Worm (Caenorhabditis elegans) whole organism, L3 larva: ENCODE results near the gene R13H7.2.
"Not testable (repeated sequence)": the region's sequence is repeated elsewhere in the genome, so short reads cannot be mapped to it uniquely, and the experiment has no call there.

Experiments used
- ZK546.5 ChIP-seq: sonication (generic microtip); optimal IDR thresholded peaks from 2 replicates; lab custom pipeline; 2017; ENCODE audit warnings: missing biosample characterization, missing genetic modification characterization
- ama-1 ChIP-seq: fragments of 150-350 bp; optimal IDR thresholded peaks from 2 replicates; lab custom pipeline; 2018
- ceh-16 ChIP-seq: sonication (generic microtip); optimal IDR thresholded peaks from 2 replicates; lab custom pipeline; 2017; ENCODE audit warnings: missing biosample characterization, missing genetic modification characterization
- ceh-82 ChIP-seq: fragments of 150-350 bp; optimal IDR thresholded peaks from 2 replicates; lab custom pipeline; 2014; ENCODE audit warnings: missing biosample characterization, missing genetic modification characterization
- egl-5 ChIP-seq: fragments of 150-350 bp; optimal IDR thresholded peaks from 2 replicates; lab custom pipeline; 2017; ENCODE audit warnings: missing biosample characterization, missing genetic modification reagents, missing genetic modification characterization, inconsistent platforms
- elt-1 ChIP-seq: fragments of 150-350 bp; optimal IDR thresholded peaks from 2 replicates; lab custom pipeline; 2014; ENCODE audit warnings: missing biosample characterization, missing genetic modification characterization
- elt-2 ChIP-seq: sonication (generic microtip); optimal IDR thresholded peaks from 2 replicates; lab custom pipeline; 2016; ENCODE audit warnings: missing genetic modification reagents, mild to moderate bottlenecking, missing genetic modification characterization, missing compliant biosample characterization
- elt-3 ChIP-seq, 3 experiments: fragments of 150-350 bp in 1 of 3; sonication (generic microtip) in 2 of 3; optimal IDR thresholded peaks; 2 replicates in 2 of 3; 4 replicates in 1 of 3; lab custom pipeline; 2014 to 2017; ENCODE audit warnings: missing biosample characterization in 3 of 3, missing genetic modification characterization in 3 of 3
- eor-1 ChIP-seq, 2 experiments: fragments of 150-350 bp; optimal IDR thresholded peaks; 2 replicates each; lab custom pipeline; 2014 to 2018; ENCODE audit warnings: missing biosample characterization in 2 of 2, missing genetic modification characterization in 2 of 2
- fkh-10 ChIP-seq: sonication (generic microtip); optimal IDR thresholded peaks from 2 replicates; lab custom pipeline; 2017; ENCODE audit warnings: missing biosample characterization, missing genetic modification reagents, missing genetic modification characterization
- fkh-2 ChIP-seq: fragments of 150-350 bp; optimal IDR thresholded peaks from 2 replicates; lab custom pipeline; 2014; ENCODE audit warnings: missing biosample characterization, missing genetic modification reagents, missing genetic modification characterization
- lin-39 ChIP-seq: fragments of 150-350 bp; optimal IDR thresholded peaks from 2 replicates; lab custom pipeline; 2018; ENCODE audit warnings: missing biosample characterization, missing genetic modification reagents, missing genetic modification characterization
- lsy-12 ChIP-seq: sonication (generic microtip); optimal IDR thresholded peaks from 2 replicates; lab custom pipeline; 2016; ENCODE audit warnings: mild to moderate bottlenecking, missing genetic modification characterization, missing compliant biosample characterization
- mdl-1 ChIP-seq: fragments of 150-350 bp; optimal IDR thresholded peaks from 2 replicates; lab custom pipeline; 2014; ENCODE audit warnings: missing biosample characterization, missing genetic modification characterization
- mml-1 ChIP-seq: fragments of 150-350 bp; sonication (generic microtip); optimal IDR thresholded peaks from 3 replicates; lab custom pipeline; 2014; ENCODE audit warnings: missing biosample characterization, missing genetic modification characterization
- nhr-12 ChIP-seq: fragments of 150-350 bp; optimal IDR thresholded peaks from 2 replicates; lab custom pipeline; 2014; ENCODE audit warnings: missing biosample characterization, missing genetic modification characterization
- nhr-23 ChIP-seq: fragments of 150-350 bp; optimal IDR thresholded peaks from 2 replicates; lab custom pipeline; 2014; ENCODE audit warnings: missing biosample characterization, missing genetic modification reagents, missing genetic modification characterization
- nhr-237 ChIP-seq: fragments of 150-350 bp; optimal IDR thresholded peaks from 2 replicates; lab custom pipeline; 2014; ENCODE audit warnings: missing biosample characterization, missing genetic modification characterization
- nhr-25 ChIP-seq: sonication (generic microtip); optimal IDR thresholded peaks from 2 replicates; lab custom pipeline; 2017; ENCODE audit warnings: missing biosample characterization, missing genetic modification characterization
- nhr-28 ChIP-seq: fragments of 150-350 bp; optimal IDR thresholded peaks from 2 replicates; lab custom pipeline; 2014; ENCODE audit warnings: missing biosample characterization, missing genetic modification characterization
- nhr-43 ChIP-seq: sonication (generic microtip); optimal IDR thresholded peaks from 2 replicates; lab custom pipeline; 2016; ENCODE audit warnings: mild to moderate bottlenecking, missing genetic modification characterization, missing compliant biosample characterization; ENCODE audit not compliant: poor library complexity, severe bottlenecking
- nhr-67 ChIP-seq: fragments of 150-350 bp; optimal IDR thresholded peaks from 2 replicates; lab custom pipeline; 2014; ENCODE audit warnings: missing biosample characterization, missing genetic modification characterization
- nhr-77 ChIP-seq: fragments of 150-350 bp; optimal IDR thresholded peaks from 2 replicates; lab custom pipeline; 2014; ENCODE audit warnings: missing biosample characterization, missing genetic modification characterization
- pqm-1 ChIP-seq: fragments of 150-350 bp; optimal IDR thresholded peaks from 2 replicates; lab custom pipeline; 2017; ENCODE audit warnings: missing biosample characterization, missing genetic modification characterization, inconsistent platforms
- sea-2 ChIP-seq: fragments of 150-350 bp; sonication (generic microtip); optimal IDR thresholded peaks from 4 replicates; lab custom pipeline; 2014; ENCODE audit warnings: missing biosample characterization, missing genetic modification reagents, missing genetic modification characterization
- skn-1 ChIP-seq: fragments of 150-350 bp; optimal IDR thresholded peaks from 2 replicates; lab custom pipeline; 2014; ENCODE audit warnings: missing biosample characterization, missing genetic modification characterization
- snpc-4 ChIP-seq: fragments of 150-350 bp; optimal IDR thresholded peaks from 2 replicates; lab custom pipeline; 2014; ENCODE audit warnings: missing biosample characterization, missing genetic modification characterization
- tbx-2 ChIP-seq: sonication (generic microtip); optimal IDR thresholded peaks from 2 replicates; lab custom pipeline; 2016; ENCODE audit warnings: mild to moderate bottlenecking, missing genetic modification characterization, missing compliant biosample characterization
- unc-39 ChIP-seq: sonication (generic microtip); optimal IDR thresholded peaks from 4 replicates; lab custom pipeline; 2017; ENCODE audit warnings: missing biosample characterization, missing genetic modification characterization
- unc-62 ChIP-seq: fragments of 150-350 bp; sonication (generic microtip); optimal IDR thresholded peaks from 4 replicates; lab custom pipeline; 2014; ENCODE audit warnings: missing biosample characterization, missing genetic modification reagents, missing genetic modification characterization
- ztf-11 ChIP-seq: fragments of 150-350 bp; optimal IDR thresholded peaks from 2 replicates; lab custom pipeline; 2014; ENCODE audit warnings: missing biosample characterization, missing genetic modification characterization

R13H7.2 gene

DNA sequence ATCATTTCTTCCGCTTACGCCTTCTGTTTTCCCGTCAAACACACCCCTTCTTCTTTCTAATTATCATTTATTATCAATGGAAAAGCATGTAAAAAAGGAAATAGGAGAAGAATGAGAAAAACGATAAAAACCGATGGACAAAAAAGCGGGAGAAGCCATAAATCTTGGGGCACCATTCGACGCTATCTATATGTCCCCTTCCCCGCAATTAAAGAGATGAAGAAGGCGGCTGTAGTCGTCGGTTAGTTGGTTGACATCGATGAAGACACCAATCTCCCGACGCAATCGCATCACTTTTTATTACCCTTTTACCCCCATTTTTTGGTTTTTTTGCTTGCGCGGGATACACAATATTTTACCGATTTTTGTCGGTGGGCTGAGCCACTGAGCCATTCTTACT lies 25.6 kb downstream of the R13H7.2 start:
- TF ChIP-seq egl-5 (tag; lab: Kevin White, UChicago) (peak; percentile 56), lin-39 (tag; lab: Kevin White, UChicago) (peak; percentile 75), nhr-28 (tag; lab: Kevin White, UChicago) (no peak)

DNA sequence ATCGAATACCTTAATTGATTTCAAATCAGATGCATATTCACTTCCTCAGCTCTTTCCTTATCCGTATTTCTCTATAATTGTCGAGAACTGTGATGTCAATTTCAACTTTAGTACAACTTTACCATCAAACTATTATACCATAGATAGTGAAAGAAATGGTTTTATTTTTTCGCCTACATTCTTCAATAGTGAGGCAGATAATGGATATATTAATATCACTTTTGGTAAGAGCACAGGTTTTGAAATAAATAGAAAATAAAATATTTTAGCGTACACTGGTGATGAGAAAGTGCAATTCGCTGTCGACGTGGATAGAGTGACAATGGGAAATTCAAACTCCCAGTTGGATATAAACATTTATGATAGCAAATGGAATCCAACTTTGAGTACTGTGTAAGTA lies 27.0 kb downstream of the R13H7.2 start:
- TF ChIP-seq ama-1 (lab: Kevin White, UChicago) (no peak), nhr-43 (no peak), eor-1 (tag; optimal IDR thresholded peaks at IDR 0.05; lab: Kevin White, UChicago) (no peak), ceh-16 (tag; lab: Kevin White, UChicago) (no peak), unc-39 (tag; lab: Kevin White, UChicago) (no peak), elt-2 (no peak), skn-1 (no peak), nhr-28 (tag; lab: Kevin White, UChicago) (no peak), ztf-11 (tag; lab: Kevin White, UChicago) (no peak), ceh-82 (tag; lab: Kevin White, UChicago) (no peak), lsy-12 (tag; lab: Kevin White, UChicago) (no peak), mdl-1 (tag; lab: Kevin White, UChicago) (no peak), mml-1 (tag; lab: Kevin White, UChicago) (no peak)

DNA sequence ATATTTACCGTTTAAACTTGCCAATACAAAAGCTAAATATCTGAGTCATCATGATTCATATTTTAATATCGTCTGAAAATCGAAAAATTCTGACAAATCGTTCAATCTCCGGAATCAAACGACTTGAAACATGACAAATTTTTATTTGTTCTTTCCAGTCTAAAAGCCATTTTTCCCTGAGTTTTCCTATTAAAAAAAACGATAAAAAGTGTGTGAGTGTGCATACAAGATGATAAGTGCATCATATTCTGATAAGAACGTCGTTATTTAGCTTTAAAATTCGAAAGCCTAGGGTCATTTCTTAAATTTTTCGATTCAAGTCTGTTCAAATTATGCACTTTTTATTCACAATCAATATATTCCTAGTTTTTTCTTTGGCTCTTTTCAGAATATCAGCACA lies 29.3 kb downstream of the R13H7.2 start, which contains the start of gene H20E11.1:
TSS of gene H20E11.1 (plus strand) at position 244 of the 400 bp plus-strand sequence.
- no peak for TF ChIP-seq unc-39 (tag; lab: Kevin White, UChicago)
- no peak for TF ChIP-seq skn-1
- no peak for TF ChIP-seq nhr-237 (tag; lab: Kevin White, UChicago)
- no peak for TF ChIP-seq nhr-25
- no peak for TF ChIP-seq elt-3 (tag; optimal IDR thresholded peaks at IDR 0.05; lab: Kevin White, UChicago)
- no peak for TF ChIP-seq nhr-12
- no peak for TF ChIP-seq snpc-4
- no peak for TF ChIP-seq nhr-28 (tag; lab: Kevin White, UChicago)
- TF ChIP-seq fkh-10, result no peak
- TF ChIP-seq elt-2, result peak; percentile 71
- TF ChIP-seq tbx-2 (tag; lab: Kevin White, UChicago), result no peak
- no peak for TF ChIP-seq fkh-2 (tag; lab: Kevin White, UChicago)
- TF ChIP-seq elt-1 (tag; lab: Kevin White, UChicago), result no peak
- TF ChIP-seq lin-39 (tag; lab: Kevin White, UChicago), result no peak
- TF ChIP-seq pqm-1, result peak; percentile 89

DNA sequence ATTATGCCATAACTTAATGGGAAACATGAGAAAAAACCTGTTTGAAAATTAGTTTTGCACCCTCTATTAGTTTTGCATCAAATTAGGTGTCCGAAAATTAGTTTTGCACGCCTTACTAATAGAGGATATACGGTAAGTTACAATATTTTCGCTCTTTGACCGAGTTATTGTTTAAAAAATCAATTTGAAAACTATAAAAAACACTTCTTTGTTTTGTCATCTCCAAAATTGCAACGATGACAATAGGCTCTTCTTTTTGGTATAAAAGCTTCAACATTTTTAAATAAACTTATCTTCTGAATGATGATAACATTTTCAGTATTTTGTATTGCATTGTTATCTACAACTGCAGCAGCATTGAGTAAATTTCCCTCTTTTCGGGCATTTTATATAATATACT lies 31.7 kb downstream of the R13H7.2 start, which contains the start of gene H20E11.2:
TSS of gene H20E11.2 (plus strand) at position 301 of the 400 bp plus-strand sequence.
- not testable (repeated sequence) for TF ChIP-seq unc-62; sea-2; nhr-77 (tag; lab: Kevin White, UChicago)
- TF ChIP-seq, all 47 proteins: peak for 0; not testable (repeated sequence) for 47

DNA sequence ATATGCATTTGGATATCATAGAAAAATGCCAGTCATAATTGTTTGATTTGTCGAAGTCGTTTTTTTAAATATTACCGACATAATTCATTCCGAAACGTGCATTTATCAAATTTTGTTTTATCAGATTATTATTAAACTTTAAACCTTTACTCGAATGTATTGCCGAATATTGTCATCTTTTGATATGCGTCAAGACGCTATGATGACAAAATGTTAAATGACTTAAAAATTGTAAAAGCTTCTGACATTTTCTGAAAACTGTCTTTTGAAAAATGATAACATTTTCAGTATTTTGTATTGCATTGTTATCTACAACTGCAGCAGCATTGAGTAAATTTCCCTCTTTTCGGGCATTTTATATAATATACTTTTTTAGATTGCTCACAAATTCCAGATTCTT lies 34.5 kb downstream of the R13H7.2 start, which contains the start of gene H20E11.3:
TSS of gene H20E11.3 (plus strand) at position 195 of the 400 bp plus-strand sequence.
- no peak for TF ChIP-seq nhr-237 (tag; lab: Kevin White, UChicago)
- no peak for TF ChIP-seq fkh-10
- no peak for TF ChIP-seq ceh-16 (tag; lab: Kevin White, UChicago)
- peak; percentile 56 for TF ChIP-seq elt-2
- TF ChIP-seq ZK546.5 (tag; lab: Kevin White, UChicago), result no peak
- TF ChIP-seq skn-1, result no peak
- TF ChIP-seq ama-1 (lab: Kevin White, UChicago), result no peak

DNA sequence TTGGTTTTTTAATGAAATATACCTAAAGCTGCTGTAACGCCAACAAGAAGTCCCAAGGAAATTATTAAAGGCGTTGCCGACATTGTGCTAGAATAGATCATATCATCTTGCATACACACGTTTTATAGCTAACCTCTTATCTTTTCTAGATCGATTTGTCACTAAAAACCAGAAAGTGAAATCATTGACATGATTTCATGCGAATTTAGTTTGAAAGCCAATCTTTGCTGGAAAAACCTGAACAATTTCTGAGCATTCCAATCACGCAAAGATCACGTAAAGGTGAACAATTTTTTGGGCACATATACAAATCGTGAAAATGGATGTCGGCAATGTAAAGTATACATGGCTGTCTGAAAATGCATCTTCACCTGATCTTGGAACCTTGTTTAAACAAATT lies 36.8 kb downstream of the R13H7.2 start, which contains the start of gene C17H12.6:
TSS of gene C17H12.6 (minus strand) at position 101 of the 400 bp plus-strand sequence.
- TF ChIP-seq skn-1, result no peak
- no peak for TF ChIP-seq elt-3 (tag; optimal IDR thresholded peaks at IDR 0.05; lab: Kevin White, UChicago)
- TF ChIP-seq lin-39 (tag; lab: Kevin White, UChicago), result no peak
- TF ChIP-seq nhr-23 (tag; lab: Kevin White, UChicago), result no peak
- no peak for TF ChIP-seq nhr-67 (tag; lab: Kevin White, UChicago)
